Worm (Caenorhabditis elegans): ENCODE measurements around the gene zyg-8.

- TF ChIP-seq unc-62 (GFP tag; optimal IDR thresholded peaks at IDR 0.05) (no peak), nhr-11 (tag; optimal IDR thresholded peaks at IDR 0.05) (no peak), zag-1 (tag; optimal IDR thresholded peaks at IDR 0.05) (no peak), elt-3 (tag; optimal IDR thresholded peaks at IDR 0.05) (no peak), sma-9 (GFP tag; optimal IDR thresholded peaks at IDR 0.05) (no peak), sma-9 (tag; optimal IDR thresholded peaks at IDR 0.05) (no peak), lsy-2 (tag; optimal IDR thresholded peaks at IDR 0.05) (no peak)
These were observed 2.4 kb downstream of the zyg-8 start for ce11 chrIII:12063934-12064333.
